Fruit fly (Drosophila melanogaster) whole organism, embryonic: ENCODE results near the gene shams.

Experiments used
- CG10462 ChIP-seq: fragments of 200-800 bp; sonication (Bioruptor generic); optimal IDR thresholded peaks from 2 replicates; lab custom pipeline; 2016; ENCODE audit warnings: missing biosample characterization, missing genetic modification characterization
- CG9609 ChIP-seq: fragments of 200-800 bp; sonication (Bioruptor generic); optimal IDR thresholded peaks from 3 replicates; lab custom pipeline; 2016; ENCODE audit warnings: missing biosample characterization, missing genetic modification characterization
- Sry-δ ChIP-seq: fragments of 200-800 bp; sonication (Bioruptor generic); optimal IDR thresholded peaks from 2 replicates; lab custom pipeline; 2016; ENCODE audit warnings: missing biosample characterization, missing genetic modification characterization
- Usf ChIP-seq: fragments of 200-800 bp; sonication (Bioruptor generic); optimal IDR thresholded peaks from 2 replicates; lab custom pipeline; 2017; ENCODE audit warnings: missing genotype, missing biosample characterization, missing genetic modification characterization
- al ChIP-seq: fragments of 200-800 bp; sonication (Bioruptor generic); IDR thresholded peaks from 2 replicates; pipeline ENCODE4 v1.3.6; 2022; ENCODE audit warnings: missing biosample characterization, missing genetic modification characterization

dm6 chr3R:25047504-25047903 lies 26.9 kb downstream of the shams start, which contains the start of gene CG11790:
- no peak for TF ChIP-seq CG9609 (GFP tag; lab: Kevin White, UChicago)
- no peak for TF ChIP-seq CG10462
- TF ChIP-seq Usf, result no peak
- TF ChIP-seq Sry-δ (GFP tag; lab: Kevin White, UChicago), result peak; percentile 75
- TF ChIP-seq al (GFP tag; lab: Robert Waterston, UW), result no peak
